Fruit fly (Drosophila melanogaster) whole organism, embryonic: ENCODE measurements around the gene Phae1.

Source experiments
- Atf3 ChIP-seq: fragments of 200-800 bp; sonication (Bioruptor generic); optimal IDR thresholded peaks from 3 replicates; lab custom pipeline; 2016; ENCODE audit warnings: missing biosample characterization, missing genetic modification characterization
- CG11093 ChIP-seq: fragments of 200-800 bp; sonication (Bioruptor generic); IDR thresholded peaks from 3 replicates; pipeline ENCODE4 v1.3.6; 2022; ENCODE audit warnings: missing biosample characterization, missing genetic modification characterization
- CG13775 ChIP-seq: fragments of 200-800 bp; sonication (Bioruptor generic); optimal IDR thresholded peaks from 3 replicates; lab custom pipeline; 2017; ENCODE audit warnings: missing biosample characterization, mild to moderate bottlenecking, missing genetic modification characterization
- CG14667 ChIP-seq: fragments of 200-800 bp; sonication (Bioruptor generic); IDR thresholded peaks from 2 replicates; pipeline ENCODE4 v1.3.6; 2022; ENCODE audit warnings: missing biosample characterization, missing genetic modification characterization
- CG15011 ChIP-seq: fragments of 200-800 bp; sonication (Bioruptor generic); optimal IDR thresholded peaks from 3 replicates; lab custom pipeline; 2018; ENCODE audit warnings: missing biosample characterization, mild to moderate bottlenecking, missing genetic modification characterization
- CG16779 ChIP-seq: fragments of 200-800 bp; sonication (Bioruptor generic); IDR thresholded peaks from 2 replicates; pipeline ENCODE4 v1.3.6; 2022; ENCODE audit warnings: missing biosample characterization, missing genetic modification characterization
- CG16815 ChIP-seq: fragments of 200-800 bp; sonication (Bioruptor generic); optimal IDR thresholded peaks from 3 replicates; lab custom pipeline; 2017; ENCODE audit warnings: missing biosample characterization, mild to moderate bottlenecking, missing genetic modification characterization
- CG17385 ChIP-seq: fragments of 200-800 bp; sonication (Bioruptor generic); optimal IDR thresholded peaks from 3 replicates; lab custom pipeline; 2018; ENCODE audit warnings: missing biosample characterization, mild to moderate bottlenecking, missing genetic modification characterization
- CG17829 ChIP-seq: fragments of 200-800 bp; optimal IDR thresholded peaks from 2 replicates; lab custom pipeline; 2019; ENCODE audit warnings: missing biosample characterization, mild to moderate bottlenecking, missing genetic modification characterization, moderate library complexity
- CG2712 ChIP-seq: fragments of 200-800 bp; optimal IDR thresholded peaks from 3 replicates; lab custom pipeline; 2019; ENCODE audit warnings: missing biosample characterization, mild to moderate bottlenecking, missing genetic modification characterization, moderate library complexity
- CG3726 ChIP-seq: fragments of 200-800 bp; sonication (Bioruptor generic); IDR thresholded peaks from 3 replicates; pipeline ENCODE4, ENCODE4 v1.3.6; 2022; ENCODE audit warnings: missing biosample characterization, missing genetic modification characterization
- CG7271 ChIP-seq: fragments of 200-800 bp; sonication (Bioruptor generic); optimal IDR thresholded peaks from 2 replicates; lab custom pipeline; 2018; ENCODE audit warnings: missing biosample characterization, mild to moderate bottlenecking, missing genetic modification characterization, moderate library complexity
- CG7357 ChIP-seq: fragments of 200-800 bp; sonication (Bioruptor generic); IDR thresholded peaks from 3 replicates; pipeline ENCODE4 v1.3.6; 2022; ENCODE audit warnings: missing biosample characterization, missing genetic modification characterization
- CG7556 ChIP-seq: fragments of 200-800 bp; sonication (Bioruptor generic); optimal IDR thresholded peaks from 2 replicates; lab custom pipeline; 2017; ENCODE audit warnings: missing biosample characterization, mild to moderate bottlenecking, missing genetic modification characterization
- CG7745 ChIP-seq: fragments of 200-800 bp; sonication (Bioruptor generic); optimal IDR thresholded peaks from 2 replicates; lab custom pipeline; 2018; ENCODE audit warnings: missing biosample characterization, mild to moderate bottlenecking, missing genetic modification characterization, moderate library complexity
- CG7786 ChIP-seq: fragments of 200-800 bp; sonication (Bioruptor generic); optimal IDR thresholded peaks from 2 replicates; lab custom pipeline; 2016; ENCODE audit warnings: missing biosample characterization, missing genetic modification characterization
- CG8281 ChIP-seq: fragments of 200-800 bp; sonication (Bioruptor generic); optimal IDR thresholded peaks from 2 replicates; lab custom pipeline; 2018; ENCODE audit warnings: missing biosample characterization, mild to moderate bottlenecking, missing genetic modification characterization, moderate library complexity
- CG9727 ChIP-seq: fragments of 200-800 bp; sonication (Bioruptor generic); optimal IDR thresholded peaks from 3 replicates; lab custom pipeline; 2017; ENCODE audit warnings: missing biosample characterization, mild to moderate bottlenecking, missing genetic modification characterization
- Deaf1 ChIP-seq: fragments of 200-800 bp; optimal IDR thresholded peaks from 3 replicates; lab custom pipeline; 2019; ENCODE audit warnings: missing biosample characterization, mild to moderate bottlenecking, missing genetic modification characterization, moderate library complexity
- Dip3 ChIP-seq: fragments of 200-800 bp; sonication (Bioruptor generic); optimal IDR thresholded peaks from 3 replicates; lab custom pipeline; 2016; ENCODE audit warnings: missing biosample characterization, missing genetic modification characterization
- Ets97D ChIP-seq: fragments of 200-800 bp; sonication (Bioruptor generic); optimal IDR thresholded peaks from 3 replicates; lab custom pipeline; 2016; ENCODE audit warnings: missing biosample characterization, missing genetic modification characterization
- Gsc ChIP-seq: fragments of 200-800 bp; sonication (Bioruptor generic); IDR thresholded peaks from 2 replicates; pipeline ENCODE4 v1.3.6; 2022; ENCODE audit warnings: missing biosample characterization, missing genetic modification characterization
- HLH4C ChIP-seq: fragments of 200-800 bp; sonication (Bioruptor generic); IDR thresholded peaks from 3 replicates; pipeline ENCODE4 v1.3.6; 2022; ENCODE audit warnings: missing biosample characterization, missing genetic modification characterization; ENCODE audit not compliant: partially characterized antibody
- Kr ChIP-seq: fragments of 200-800 bp; sonication (Bioruptor generic); optimal IDR thresholded peaks from 2 replicates; lab custom pipeline; 2017; ENCODE audit warnings: missing biosample characterization, mild to moderate bottlenecking, missing genetic modification characterization
- Lim3 ChIP-seq: fragments of 200-800 bp; sonication (Bioruptor generic); IDR thresholded peaks from 2 replicates; pipeline ENCODE4 v1.3.6; 2022; ENCODE audit warnings: missing biosample characterization, missing genetic modification characterization
- MESR4 ChIP-seq: fragments of 200-800 bp; sonication (Bioruptor generic); optimal IDR thresholded peaks from 2 replicates; lab custom pipeline; 2018; ENCODE audit warnings: missing biosample characterization, mild to moderate bottlenecking, missing genetic modification characterization, moderate library complexity
- Optix ChIP-seq: fragments of 200-800 bp; sonication (Bioruptor generic); IDR thresholded peaks from 3 replicates; pipeline ENCODE4 v1.3.6; 2022; ENCODE audit warnings: missing biosample characterization, missing genetic modification characterization
- Rfx ChIP-seq: fragments of 200-800 bp; sonication (Bioruptor generic); IDR thresholded peaks from 2 replicates; pipeline ENCODE4 v1.3.6; 2022; ENCODE audit warnings: missing biosample characterization, missing genetic modification characterization
- Six4 ChIP-seq: fragments of 200-800 bp; sonication (Bioruptor generic); optimal IDR thresholded peaks from 2 replicates; lab custom pipeline; 2016; ENCODE audit warnings: missing biosample characterization, missing genetic modification characterization
- Spps ChIP-seq: fragments of 200-800 bp; sonication (Bioruptor generic); optimal IDR thresholded peaks from 2 replicates; lab custom pipeline; 2018; ENCODE audit warnings: missing biosample characterization, mild to moderate bottlenecking, missing genetic modification characterization
- Trl ChIP-seq, 3 experiments: fragments of >200 bp in 2 of 3; fragments of 200-800 bp in 1 of 3; sonication (Bioruptor generic) in 1 of 3; optimal IDR thresholded peaks; 2 replicates in 1 of 3; 3 replicates in 2 of 3; lab custom pipeline; 2016 to 2017; ENCODE audit warnings: missing biosample characterization in 1 of 3, missing genetic modification characterization in 1 of 3
- abd-A ChIP-seq: fragments of 200-800 bp; sonication (Bioruptor generic); optimal IDR thresholded peaks from 3 replicates; lab custom pipeline; 2019; ENCODE audit warnings: missing biosample characterization, mild to moderate bottlenecking, missing genetic modification characterization, moderate library complexity
- al ChIP-seq: fragments of 200-800 bp; sonication (Bioruptor generic); IDR thresholded peaks from 2 replicates; pipeline ENCODE4 v1.3.6; 2022; ENCODE audit warnings: missing biosample characterization, missing genetic modification characterization
- bowl ChIP-seq: fragments of 200-800 bp; sonication (Bioruptor generic); IDR thresholded peaks from 2 replicates; pipeline ENCODE4 v1.3.6; 2022; ENCODE audit warnings: missing biosample characterization, missing genetic modification characterization
- ci ChIP-seq: fragments of 200-800 bp; sonication (Bioruptor generic); IDR thresholded peaks from 3 replicates; pipeline ENCODE4 v1.3.6; 2022; ENCODE audit warnings: missing biosample characterization, missing genetic modification characterization
- jumu ChIP-seq: fragments of 200-800 bp; sonication (Bioruptor generic); optimal IDR thresholded peaks from 3 replicates; lab custom pipeline; 2016; ENCODE audit warnings: missing biosample characterization, missing genetic modification characterization
- lov ChIP-seq, 2 experiments: fragments of 200-800 bp in 1 of 2; fragments of >200 bp in 1 of 2; sonication (Bioruptor generic) in 1 of 2; IDR thresholded peaks in 1 of 2; optimal IDR thresholded peaks in 1 of 2; 2 replicates in 1 of 2; 3 replicates in 1 of 2; pipeline versions ENCODE4 v1.3.6 to Lab custom; 2017 to 2022; ENCODE audit warnings: missing biosample characterization in 1 of 2, missing genetic modification characterization in 1 of 2
- mld ChIP-seq: fragments of 200-800 bp; sonication (Bioruptor generic); IDR thresholded peaks from 3 replicates; pipeline ENCODE4 v1.3.6; 2022; ENCODE audit warnings: missing biosample characterization, missing genetic modification characterization; ENCODE audit not compliant: partially characterized antibody
- nau ChIP-seq: fragments of 200-800 bp; sonication (Bioruptor generic); optimal IDR thresholded peaks from 3 replicates; lab custom pipeline; 2017; ENCODE audit warnings: missing biosample characterization, mild to moderate bottlenecking, missing genetic modification characterization, missing genetic modification reagents
- oc ChIP-seq: fragments of 200-800 bp; sonication (Bioruptor generic); optimal IDR thresholded peaks from 2 replicates; lab custom pipeline; 2018; ENCODE audit warnings: missing biosample characterization, mild to moderate bottlenecking, missing genetic modification characterization, moderate library complexity
- phol ChIP-seq: fragments of 200-800 bp; sonication (Bioruptor generic); optimal IDR thresholded peaks from 3 replicates; lab custom pipeline; 2018; ENCODE audit warnings: missing biosample characterization, mild to moderate bottlenecking, missing genetic modification characterization, moderate library complexity
- sima ChIP-seq: fragments of 200-800 bp; sonication (Bioruptor generic); optimal IDR thresholded peaks from 2 replicates; lab custom pipeline; 2016; ENCODE audit warnings: missing biosample characterization, missing genetic modification characterization
- slou ChIP-seq: fragments of 200-800 bp; sonication (Bioruptor generic); optimal IDR thresholded peaks from 3 replicates; lab custom pipeline; 2016; ENCODE audit warnings: missing biosample characterization, missing genetic modification characterization
- slp2 ChIP-seq: fragments of 200-800 bp; sonication (Bioruptor generic); optimal IDR thresholded peaks from 2 replicates; lab custom pipeline; 2016; ENCODE audit warnings: missing biosample characterization, missing genetic modification characterization
- sqz ChIP-seq: fragments of 200-800 bp; sonication (Bioruptor generic); optimal IDR thresholded peaks from 3 replicates; lab custom pipeline; 2018; ENCODE audit warnings: missing biosample characterization, mild to moderate bottlenecking, missing genetic modification characterization
- stwl ChIP-seq: fragments of 200-800 bp; sonication (Bioruptor generic); optimal IDR thresholded peaks from 3 replicates; lab custom pipeline; 2018; ENCODE audit warnings: missing biosample characterization, mild to moderate bottlenecking, missing genetic modification characterization, moderate library complexity
- twi ChIP-seq: fragments of 200-800 bp; optimal IDR thresholded peaks from 2 replicates; lab custom pipeline; 2019; ENCODE audit warnings: missing biosample characterization, mild to moderate bottlenecking, missing genetic modification characterization, moderate library complexity
- vvl ChIP-seq: fragments of 200-800 bp; sonication (Bioruptor generic); IDR thresholded peaks from 2 replicates; pipeline ENCODE4 v1.3.6; 2022; ENCODE audit warnings: missing biosample characterization, missing genetic modification characterization

Gene Phae1

DNA sequence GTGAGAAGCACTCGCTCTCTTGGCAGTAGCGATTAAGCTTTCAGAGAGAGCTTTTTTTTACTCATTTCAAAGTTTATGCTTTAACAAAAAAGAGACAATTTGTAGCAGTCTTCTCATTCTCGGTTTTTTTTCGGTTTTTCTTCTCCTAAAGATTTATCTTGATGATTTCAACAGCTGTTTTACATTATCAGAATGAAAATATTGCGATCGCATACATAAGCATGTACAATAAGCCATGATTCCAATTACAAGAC is 24.8 kb downstream of the Phae1 start:
- TF ChIP-seq CG11093 (GFP tag; lab: Robert Waterston, UW) = no peak
- TF ChIP-seq sqz (GFP tag; lab: Kevin White, UChicago) = peak; percentile 13
- no peak for TF ChIP-seq CG15011 (GFP tag; lab: Kevin White, UChicago)
- TF ChIP-seq CG7786 = no peak
- TF ChIP-seq vvl (GFP tag; lab: Robert Waterston, UW) = no peak
- no peak for TF ChIP-seq HLH4C (GFP tag; lab: Robert Waterston, UW)
- TF ChIP-seq lov (optimal IDR thresholded peaks at IDR 0.05; lab: Kevin White, UChicago) = no peak
- no peak for TF ChIP-seq lov (GFP tag; IDR thresholded peaks at IDR 0.05; lab: Robert Waterston, UW)
- TF ChIP-seq Trl (optimal IDR thresholded peaks at IDR 0.05; lab: Kevin White, UChicago) = peak; percentile 73 to 84
- no peak for TF ChIP-seq Trl (GFP tag; optimal IDR thresholded peaks at IDR 0.05; lab: Kevin White, UChicago)
- no peak for TF ChIP-seq Atf3 (GFP tag; lab: Kevin White, UChicago)
- no peak for TF ChIP-seq Gsc (GFP tag; lab: Robert Waterston, UW)
- TF ChIP-seq bowl (GFP tag; lab: Robert Waterston, UW) = no peak

DNA sequence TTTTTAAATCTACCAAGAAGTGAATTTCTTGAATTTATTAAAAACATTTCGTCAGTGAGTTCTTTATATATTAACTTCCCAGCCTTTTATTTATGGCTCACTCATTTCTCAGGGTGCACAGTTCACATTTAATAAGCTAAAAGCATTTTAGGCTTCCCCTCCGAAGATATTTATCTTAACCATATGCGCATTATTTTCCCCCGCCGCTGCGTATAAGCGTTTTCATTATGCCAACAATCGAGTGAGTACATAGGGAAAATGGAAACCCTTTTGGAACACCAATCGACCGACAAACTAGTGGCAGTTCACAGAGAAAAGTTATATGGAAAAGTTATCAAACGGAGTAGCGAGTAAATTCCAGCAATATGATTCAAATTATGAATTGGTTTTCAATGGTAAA is 28.5 kb downstream of the Phae1 start, which contains the start of gene Gr33a:
TSS of gene Gr33a (plus strand) at position 301 of the 400 bp plus-strand sequence.
- no peak for TF ChIP-seq al (GFP tag; lab: Robert Waterston, UW)
- TF ChIP-seq CG7556 (GFP tag; lab: Kevin White, UChicago) = no peak
- TF ChIP-seq ci = no peak
- TF ChIP-seq CG17829 = no peak
- no peak for TF ChIP-seq Ets97D (GFP tag; lab: Kevin White, UChicago)
- TF ChIP-seq CG7745 (tag; lab: Kevin White, UChicago) = no peak
- TF ChIP-seq CG7357 = no peak
- TF ChIP-seq slp2 = no peak
- TF ChIP-seq mld = no peak
- TF ChIP-seq jumu (GFP tag; lab: Kevin White, UChicago) = no peak
- TF ChIP-seq Six4 (GFP tag; lab: Kevin White, UChicago) = no peak
- no peak for TF ChIP-seq Trl (optimal IDR thresholded peaks at IDR 0.05; lab: Kevin White, UChicago)
- no peak for TF ChIP-seq Trl (GFP tag; optimal IDR thresholded peaks at IDR 0.05; lab: Kevin White, UChicago)
- TF ChIP-seq oc (tag; lab: Kevin White, UChicago) = no peak
- no peak for TF ChIP-seq abd-A (tag; lab: Kevin White, UChicago)
- no peak for TF ChIP-seq MESR4 (GFP tag; lab: Kevin White, UChicago)

DNA sequence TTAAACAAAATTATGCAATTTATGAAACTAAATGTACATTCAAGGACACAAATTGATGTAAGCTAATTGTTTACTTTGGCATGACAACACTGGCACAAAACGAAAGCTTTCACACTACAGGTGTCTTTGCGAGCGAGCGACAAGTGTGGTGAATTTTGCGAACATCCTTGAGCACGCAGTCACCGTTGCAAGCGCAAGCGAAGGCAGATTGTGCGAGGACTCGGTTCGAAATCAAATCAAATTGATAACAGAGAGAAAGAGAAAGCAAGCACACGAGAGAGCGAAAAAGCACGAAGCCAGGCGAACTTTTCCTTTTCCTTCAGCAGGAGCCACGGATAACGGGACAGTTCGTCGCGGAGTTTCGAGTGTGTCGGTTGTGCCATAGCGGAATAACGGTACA is 33.2 kb downstream of the Phae1 start, which contains the start of gene CG31760:
TSS of gene CG31760 (plus strand) at position 342 of the 400 bp plus-strand sequence.
- TF ChIP-seq CG13775 (GFP tag; lab: Kevin White, UChicago) = no peak
- no peak for TF ChIP-seq CG3726 (GFP tag; lab: Robert Waterston, UW)
- TF ChIP-seq Dip3 (GFP tag; lab: Kevin White, UChicago) = no peak
- TF ChIP-seq Gsc (GFP tag; lab: Robert Waterston, UW) = no peak
- TF ChIP-seq CG16779 (GFP tag; lab: Robert Waterston, UW) = no peak
- no peak for TF ChIP-seq CG9727
- TF ChIP-seq Kr = no peak
- TF ChIP-seq phol (tag; lab: Kevin White, UChicago) = no peak
- TF ChIP-seq nau = no peak
- TF ChIP-seq Lim3 (GFP tag; lab: Robert Waterston, UW) = no peak
- no peak for TF ChIP-seq slou (GFP tag; lab: Kevin White, UChicago)
- TF ChIP-seq Rfx (GFP tag; lab: Robert Waterston, UW) = no peak
- TF ChIP-seq sima (GFP tag; lab: Kevin White, UChicago) = no peak
- no peak for TF ChIP-seq CG14667 (GFP tag; lab: Robert Waterston, UW)
- TF ChIP-seq CG8281 (tag; lab: Kevin White, UChicago) = no peak
- TF ChIP-seq CG16815 (GFP tag; lab: Kevin White, UChicago) = no peak
- no peak for TF ChIP-seq Spps (tag; lab: Kevin White, UChicago)
- no peak for TF ChIP-seq CG17829
- no peak for TF ChIP-seq Optix (GFP tag; lab: Robert Waterston, UW)
- TF ChIP-seq stwl (tag; lab: Kevin White, UChicago) = no peak
- peak; percentile 96 for TF ChIP-seq Deaf1 (tag; lab: Kevin White, UChicago)
- no peak for TF ChIP-seq CG7271 (tag; lab: Kevin White, UChicago)
- TF ChIP-seq CG17385 (GFP tag; lab: Kevin White, UChicago) = no peak
- TF ChIP-seq twi = peak; percentile 4
- peak; percentile 47 for TF ChIP-seq abd-A (tag; lab: Kevin White, UChicago)
- TF ChIP-seq CG2712 (tag; lab: Kevin White, UChicago) = no peak
- TF ChIP-seq Trl (optimal IDR thresholded peaks at IDR 0.05; lab: Kevin White, UChicago) = peak; percentile 2 to 33
- TF ChIP-seq Trl (GFP tag; optimal IDR thresholded peaks at IDR 0.05; lab: Kevin White, UChicago) = no peak
